Worm (Caenorhabditis elegans): ENCODE results near the gene srlf-12.

srlf-12 gene

ce11 chrIV:10854042-10854441, 37.9 kb downstream of the srlf-12 start:
- TF ChIP-seq B0310.2 (tag; optimal IDR thresholded peaks at IDR 0.05), result no peak
- TF ChIP-seq hmg-4 (GFP tag; optimal IDR thresholded peaks at IDR 0.05), result no peak
- no peak for TF ChIP-seq tbx-37 (GFP tag; conservative IDR thresholded peaks at IDR 0.05)

ce11 chrIV:10852403-10852802, 39.5 kb downstream of the srlf-12 start:
- TF ChIP-seq hmbx-1 (tag; optimal IDR thresholded peaks at IDR 0.05) (no peak), ceh-13 (GFP tag; optimal IDR thresholded peaks at IDR 0.05) (no peak), ets-7 (tag; optimal IDR thresholded peaks at IDR 0.05) (no peak), flt-1 (GFP tag; IDR thresholded peaks at IDR 0.05) (no peak), ama-1 (optimal IDR thresholded peaks at IDR 0.05) (no peak), tbx-11 (GFP tag; IDR thresholded peaks at IDR 0.05) (no peak), F13C5.2 (tag; optimal IDR thresholded peaks at IDR 0.05) (no peak), ceh-36 (tag; optimal IDR thresholded peaks at IDR 0.05) (no peak), tra-4 (tag; optimal IDR thresholded peaks at IDR 0.05) (no peak), B0310.2 (tag; optimal IDR thresholded peaks at IDR 0.05) (no peak), pes-1 (GFP tag; IDR thresholded peaks at IDR 0.05) (no peak), scrt-1 (GFP tag; IDR thresholded peaks at IDR 0.05) (no peak), tbx-37 (GFP tag; conservative IDR thresholded peaks at IDR 0.05) (no peak), hmg-4 (GFP tag; optimal IDR thresholded peaks at IDR 0.05) (no peak), hnd-1 (tag; optimal IDR thresholded peaks at IDR 0.05) (no peak), sea-1 (GFP tag; conservative IDR thresholded peaks at IDR 0.05) (no peak), aly-1 (tag; optimal IDR thresholded peaks at IDR 0.05) (no peak)

ce11 chrIV:10851833-10852232, 40.1 kb downstream of the srlf-12 start, which contains the start of gene T11G6.4:
Gene T11G6.4 (minus strand): TSS chrIV:10851933.
- TF ChIP-seq scrt-1 (GFP tag; IDR thresholded peaks at IDR 0.05), result no peak
- no peak for TF ChIP-seq sea-1 (GFP tag; conservative IDR thresholded peaks at IDR 0.05)
- no peak for TF ChIP-seq B0310.2 (tag; optimal IDR thresholded peaks at IDR 0.05)
- no peak for TF ChIP-seq ets-7 (tag; optimal IDR thresholded peaks at IDR 0.05)
- no peak for TF ChIP-seq flt-1 (GFP tag; IDR thresholded peaks at IDR 0.05)
- TF ChIP-seq ceh-36 (tag; optimal IDR thresholded peaks at IDR 0.05), result no peak
- no peak for TF ChIP-seq ceh-13 (GFP tag; optimal IDR thresholded peaks at IDR 0.05)
- no peak for TF ChIP-seq aly-1 (tag; optimal IDR thresholded peaks at IDR 0.05)
- no peak for TF ChIP-seq F13C5.2 (tag; optimal IDR thresholded peaks at IDR 0.05)
- TF ChIP-seq pes-1 (GFP tag; IDR thresholded peaks at IDR 0.05), result no peak
- no peak for TF ChIP-seq hmbx-1 (tag; optimal IDR thresholded peaks at IDR 0.05)
- TF ChIP-seq ama-1 (optimal IDR thresholded peaks at IDR 0.05), result no peak
- TF ChIP-seq tra-4 (tag; optimal IDR thresholded peaks at IDR 0.05), result no peak
- no peak for TF ChIP-seq tbx-11 (GFP tag; IDR thresholded peaks at IDR 0.05)
- TF ChIP-seq tbx-37 (GFP tag; conservative IDR thresholded peaks at IDR 0.05), result no peak
- TF ChIP-seq hmg-4 (GFP tag; optimal IDR thresholded peaks at IDR 0.05), result no peak
- no peak for TF ChIP-seq hnd-1 (tag; optimal IDR thresholded peaks at IDR 0.05)

- TF ChIP-seq ceh-13 (GFP tag; optimal IDR thresholded peaks at IDR 0.05), result no peak
- TF ChIP-seq aly-1 (tag; optimal IDR thresholded peaks at IDR 0.05), result no peak
- no peak for TF ChIP-seq flt-1 (GFP tag; IDR thresholded peaks at IDR 0.05)
- no peak for TF ChIP-seq pes-1 (GFP tag; IDR thresholded peaks at IDR 0.05)
- no peak for TF ChIP-seq sea-1 (GFP tag; conservative IDR thresholded peaks at IDR 0.05)
- TF ChIP-seq hnd-1 (tag; optimal IDR thresholded peaks at IDR 0.05), result no peak
- TF ChIP-seq ceh-36 (tag; optimal IDR thresholded peaks at IDR 0.05), result no peak
- TF ChIP-seq tbx-11 (GFP tag; IDR thresholded peaks at IDR 0.05), result no peak
- no peak for TF ChIP-seq ama-1 (optimal IDR thresholded peaks at IDR 0.05)
- no peak for TF ChIP-seq B0310.2 (tag; optimal IDR thresholded peaks at IDR 0.05)
- TF ChIP-seq scrt-1 (GFP tag; IDR thresholded peaks at IDR 0.05), result no peak
- no peak for TF ChIP-seq hmbx-1 (tag; optimal IDR thresholded peaks at IDR 0.05)
- no peak for TF ChIP-seq hmg-4 (GFP tag; optimal IDR thresholded peaks at IDR 0.05)
- no peak for TF ChIP-seq ets-7 (tag; optimal IDR thresholded peaks at IDR 0.05)
- no peak for TF ChIP-seq tbx-37 (GFP tag; conservative IDR thresholded peaks at IDR 0.05)
- TF ChIP-seq tra-4 (tag; optimal IDR thresholded peaks at IDR 0.05), result no peak
- no peak for TF ChIP-seq F13C5.2 (tag; optimal IDR thresholded peaks at IDR 0.05)
Observed at ce11 chrIV:10851136-10851535, 40.8 kb downstream of the srlf-12 start.

ce11 chrIV:10842705-10843364, 49.1 kb downstream of the srlf-12 start, which contains the start of gene T11G6.5:
Gene T11G6.5 (minus strand): TSS chrIV:10842755.
- no peak for TF ChIP-seq sea-1 (GFP tag; conservative IDR thresholded peaks at IDR 0.05)

- TF ChIP-seq ceh-36 (tag; optimal IDR thresholded peaks at IDR 0.05), result no peak
- TF ChIP-seq ama-1 (optimal IDR thresholded peaks at IDR 0.05), result no peak
- no peak for TF ChIP-seq tbx-11 (GFP tag; IDR thresholded peaks at IDR 0.05)
- TF ChIP-seq F13C5.2 (tag; optimal IDR thresholded peaks at IDR 0.05), result no peak
- no peak for TF ChIP-seq flt-1 (GFP tag; IDR thresholded peaks at IDR 0.05)
- no peak for TF ChIP-seq hnd-1 (tag; optimal IDR thresholded peaks at IDR 0.05)
- no peak for TF ChIP-seq B0310.2 (tag; optimal IDR thresholded peaks at IDR 0.05)
- TF ChIP-seq hmbx-1 (tag; optimal IDR thresholded peaks at IDR 0.05), result no peak
- no peak for TF ChIP-seq sea-1 (GFP tag; conservative IDR thresholded peaks at IDR 0.05)
- TF ChIP-seq tra-4 (tag; optimal IDR thresholded peaks at IDR 0.05), result no peak
- no peak for TF ChIP-seq ceh-13 (GFP tag; optimal IDR thresholded peaks at IDR 0.05)
- TF ChIP-seq tbx-37 (GFP tag; conservative IDR thresholded peaks at IDR 0.05), result no peak
- TF ChIP-seq scrt-1 (GFP tag; IDR thresholded peaks at IDR 0.05), result no peak
- no peak for TF ChIP-seq ets-7 (tag; optimal IDR thresholded peaks at IDR 0.05)
Observed at ce11 chrIV:10842232-10842631, 49.7 kb downstream of the srlf-12 start.
